Worm (Caenorhabditis elegans): ENCODE measurements around the gene sas-7.

- TF ChIP-seq W03F9.2 (tag; optimal IDR thresholded peaks at IDR 0.05) (no peak), him-1 (tag; optimal IDR thresholded peaks at IDR 0.05) (peak; percentile 78)
These were observed 36.6 kb upstream of the sas-7 start for ce11 chrIII:10284214-10284613.
